Fruit fly (Drosophila melanogaster): Measurements from ENCODE around the gene CG2076.

The CG2076 gene

dm6 chrX:11090161-11090560, at the start of gene CG2076:
Gene CG2076, plus strand, starts transcription at chrX:11090210.
- TF ChIP-seq CG9948 (tag; optimal IDR thresholded peaks at IDR 0.05) (no peak), fd96Ca (GFP tag; IDR thresholded peaks at IDR 0.05) (no peak), CG32121 (GFP tag; IDR thresholded peaks at IDR 0.05) (no peak), CG34367 (tag; optimal IDR thresholded peaks at IDR 0.05) (no peak), CG8159 (tag; optimal IDR thresholded peaks at IDR 0.05) (no peak), D1 (tag; optimal IDR thresholded peaks at IDR 0.05) (no peak), Pif1A (GFP tag; optimal IDR thresholded peaks at IDR 0.05) (no peak), CG13204 (GFP tag; optimal IDR thresholded peaks at IDR 0.05) (no peak), CG14655 (GFP tag; optimal IDR thresholded peaks at IDR 0.05) (no peak), CG4496 (GFP tag; IDR thresholded peaks at IDR 0.05) (no peak)

dm6 chrX:11044456-11044855, 45.6 kb upstream of the CG2076 start, which contains the start of gene SmydA-4:
Gene SmydA-4, plus strand, starts transcription at chrX:11044756.
- TF ChIP-seq CG17806 (tag; optimal IDR thresholded peaks at IDR 0.05) = no peak
- peak; percentile 15; the same call in 1 of the 2 replicates for TF ChIP-seq CG32121 (GFP tag; IDR thresholded peaks at IDR 0.05)
- no peak for TF ChIP-seq CG4496 (GFP tag; IDR thresholded peaks at IDR 0.05)

DNA sequence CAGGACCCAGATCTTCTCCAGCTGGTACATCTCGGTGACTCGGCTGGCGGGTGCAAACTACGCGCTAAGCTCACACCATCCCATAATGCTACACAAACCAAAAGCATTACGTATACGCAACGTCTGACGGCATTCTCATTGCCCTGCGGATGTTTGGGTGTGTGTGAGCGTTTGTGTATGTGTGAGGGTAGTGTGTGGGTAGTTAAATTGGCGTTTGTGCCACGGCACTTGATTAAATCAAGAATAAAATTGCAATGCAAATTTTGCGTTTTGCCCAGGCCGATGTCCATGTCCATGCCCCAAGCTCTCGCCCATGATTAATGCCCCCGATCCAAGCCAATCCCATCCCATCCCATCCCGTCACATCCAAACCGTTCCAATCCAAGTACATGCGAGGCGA, 36.6 kb upstream of the CG2076 start, which contains the start of gene CG1552:
Gene CG1552, minus strand, starts transcription at position 101 of the 400 bp plus-strand sequence.
- TF ChIP-seq Ets98B (GFP tag; IDR thresholded peaks at IDR 0.05) = no peak
- TF ChIP-seq Snoo (tag; optimal IDR thresholded peaks at IDR 0.05) = no peak
- no peak for TF ChIP-seq CG17806 (tag; optimal IDR thresholded peaks at IDR 0.05)
- no peak for TF ChIP-seq CG32121 (GFP tag; IDR thresholded peaks at IDR 0.05)
- TF ChIP-seq CG15710 (tag; optimal IDR thresholded peaks at IDR 0.05) = no peak
- no peak for TF ChIP-seq CG13204 (GFP tag; optimal IDR thresholded peaks at IDR 0.05)
- no peak for TF ChIP-seq CG14655 (GFP tag; optimal IDR thresholded peaks at IDR 0.05)
- TF ChIP-seq CG34367 (tag; optimal IDR thresholded peaks at IDR 0.05) = no peak
- TF ChIP-seq CG10348 (GFP tag; IDR thresholded peaks at IDR 0.05) = no peak
- TF ChIP-seq CG9948 (tag; optimal IDR thresholded peaks at IDR 0.05) = no peak
- no peak for TF ChIP-seq rn (GFP tag; IDR thresholded peaks at IDR 0.05)
- TF ChIP-seq Pif1A (GFP tag; optimal IDR thresholded peaks at IDR 0.05) = no peak
- TF ChIP-seq CG8159 (tag; optimal IDR thresholded peaks at IDR 0.05) = no peak
- no peak for TF ChIP-seq CG8301 (tag; optimal IDR thresholded peaks at IDR 0.05)
- TF ChIP-seq gl (tag; optimal IDR thresholded peaks at IDR 0.05) = no peak
- no peak for TF ChIP-seq Pif1B (GFP tag; optimal IDR thresholded peaks at IDR 0.05)
- TF ChIP-seq CG12605 (GFP tag; IDR thresholded peaks at IDR 0.05) = no peak

DNA sequence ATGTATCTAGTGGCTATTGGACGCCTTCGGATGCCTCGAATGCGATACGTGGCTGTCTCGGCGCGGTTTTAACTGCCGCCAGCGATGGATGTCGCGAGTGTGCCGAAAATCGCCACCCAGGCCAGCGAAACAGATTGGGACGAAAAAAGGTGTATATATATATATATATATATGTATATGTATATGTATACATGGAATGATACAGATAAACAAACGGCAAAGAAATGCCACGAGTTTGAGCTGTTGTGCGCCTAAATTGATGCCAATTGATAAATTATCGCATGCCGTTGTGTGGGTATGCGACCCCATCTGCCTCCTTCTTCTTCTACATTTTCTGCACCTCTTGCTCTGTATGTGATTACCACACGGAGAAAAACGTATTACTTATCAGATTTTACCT, 30.5 kb upstream of the CG2076 start, which contains the start of gene CG1545:
Gene CG1545, minus strand, starts transcription at position 101 of the 400 bp plus-strand sequence.
- TF ChIP-seq CG9948 (tag; optimal IDR thresholded peaks at IDR 0.05) (no peak), CG14655 (GFP tag; optimal IDR thresholded peaks at IDR 0.05) (no peak), rn (GFP tag; IDR thresholded peaks at IDR 0.05) (no peak), CG13204 (GFP tag; optimal IDR thresholded peaks at IDR 0.05) (no peak), D1 (tag; optimal IDR thresholded peaks at IDR 0.05) (no peak), CG4496 (GFP tag; IDR thresholded peaks at IDR 0.05) (no peak), Pif1A (GFP tag; optimal IDR thresholded peaks at IDR 0.05) (no peak), CG32121 (GFP tag; IDR thresholded peaks at IDR 0.05) (no peak), CG17806 (tag; optimal IDR thresholded peaks at IDR 0.05) (no peak), CG8159 (tag; optimal IDR thresholded peaks at IDR 0.05) (no peak), CG8301 (tag; optimal IDR thresholded peaks at IDR 0.05) (no peak), Snoo (tag; optimal IDR thresholded peaks at IDR 0.05) (no peak)

- TF ChIP-seq rn (GFP tag; IDR thresholded peaks at IDR 0.05) (no peak), CG13204 (GFP tag; optimal IDR thresholded peaks at IDR 0.05) (no peak), Ets98B (GFP tag; IDR thresholded peaks at IDR 0.05) (no peak), Pif1A (GFP tag; optimal IDR thresholded peaks at IDR 0.05) (no peak), fd96Ca (GFP tag; IDR thresholded peaks at IDR 0.05) (no peak), CG9948 (tag; optimal IDR thresholded peaks at IDR 0.05) (no peak), EcR (GFP tag; optimal IDR thresholded peaks at IDR 0.05) (no peak), CG8159 (tag; optimal IDR thresholded peaks at IDR 0.05) (no peak), CG14655 (GFP tag; optimal IDR thresholded peaks at IDR 0.05) (no peak), CG32121 (GFP tag; IDR thresholded peaks at IDR 0.05) (no peak), CG15710 (tag; optimal IDR thresholded peaks at IDR 0.05) (no peak), CG17806 (tag; optimal IDR thresholded peaks at IDR 0.05) (no peak), CG12605 (GFP tag; IDR thresholded peaks at IDR 0.05) (no peak), Snoo (tag; optimal IDR thresholded peaks at IDR 0.05) (no peak), D1 (tag; optimal IDR thresholded peaks at IDR 0.05) (no peak), CG4496 (GFP tag; IDR thresholded peaks at IDR 0.05) (no peak), CG10348 (GFP tag; IDR thresholded peaks at IDR 0.05) (no peak)
Measured at dm6 chrX:11063070-11063469, 26.9 kb upstream of the CG2076 start, which contains the start of gene CG1537. Gene CG1537, minus strand, starts transcription at chrX:11063170.

dm6 chrX:11066252-11066651, 23.8 kb upstream of the CG2076 start, which contains the start of gene CG15203:
Gene CG15203, plus strand, starts transcription at chrX:11066552.
- TF ChIP-seq Snoo (tag; optimal IDR thresholded peaks at IDR 0.05) = no peak
- TF ChIP-seq CG8301 (tag; optimal IDR thresholded peaks at IDR 0.05) = no peak
- no peak for TF ChIP-seq CG14655 (GFP tag; optimal IDR thresholded peaks at IDR 0.05)
- no peak for TF ChIP-seq fd96Ca (GFP tag; IDR thresholded peaks at IDR 0.05)
- TF ChIP-seq CG8159 (tag; optimal IDR thresholded peaks at IDR 0.05) = no peak

DNA sequence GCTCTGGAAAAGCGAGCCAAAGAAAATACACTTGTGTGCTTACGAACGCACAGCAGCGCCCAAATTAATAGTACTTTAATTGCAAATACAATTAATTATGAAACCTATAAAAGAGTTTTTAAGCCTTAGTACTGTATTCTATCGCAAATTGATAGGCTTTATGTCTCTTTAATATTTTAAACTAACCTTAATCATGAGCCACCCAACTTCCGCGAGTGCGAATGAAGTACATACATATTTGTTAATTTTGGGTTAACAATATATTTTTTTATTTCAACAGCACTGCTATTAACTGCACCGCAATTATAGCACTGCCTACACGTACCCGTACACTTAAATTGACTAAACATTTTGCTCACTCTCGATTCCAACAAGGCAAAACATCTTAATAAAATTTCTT, 8.8 kb upstream of the CG2076 start:
- TF ChIP-seq Ets98B (GFP tag; IDR thresholded peaks at IDR 0.05) (peak; percentile 35; the same call in 1 of the 2 replicates), rn (GFP tag; IDR thresholded peaks at IDR 0.05) (no peak), CG10348 (GFP tag; IDR thresholded peaks at IDR 0.05) (no peak), CG14655 (GFP tag; optimal IDR thresholded peaks at IDR 0.05) (peak; percentile 64), CG32121 (GFP tag; IDR thresholded peaks at IDR 0.05) (0 out of 2 replicates have a peak, but pooled peaks have one; percentile 43), EcR (GFP tag; optimal IDR thresholded peaks at IDR 0.05) (no peak), Snoo (tag; optimal IDR thresholded peaks at IDR 0.05) (no peak), Pif1A (GFP tag; optimal IDR thresholded peaks at IDR 0.05) (no peak), gl (tag; optimal IDR thresholded peaks at IDR 0.05) (no peak), CG8159 (tag; optimal IDR thresholded peaks at IDR 0.05) (peak; percentile 56), fd96Ca (GFP tag; IDR thresholded peaks at IDR 0.05) (0 out of 3 replicates have a peak, but pooled peaks have one; percentile 42), CG34367 (tag; optimal IDR thresholded peaks at IDR 0.05) (peak; percentile 22), CG17806 (tag; optimal IDR thresholded peaks at IDR 0.05) (no peak), CG9948 (tag; optimal IDR thresholded peaks at IDR 0.05) (peak; percentile 52), CG15710 (tag; optimal IDR thresholded peaks at IDR 0.05) (peak; percentile 58), CG13204 (GFP tag; optimal IDR thresholded peaks at IDR 0.05) (no peak), CG12605 (GFP tag; IDR thresholded peaks at IDR 0.05) (0 out of 2 replicates have a peak, but pooled peaks have one; percentile 23), D1 (tag; optimal IDR thresholded peaks at IDR 0.05) (no peak), Pif1B (GFP tag; optimal IDR thresholded peaks at IDR 0.05) (no peak), CG8301 (tag; optimal IDR thresholded peaks at IDR 0.05) (peak; percentile 56), CG4496 (GFP tag; IDR thresholded peaks at IDR 0.05) (peak; percentile 66)
